Worm (Caenorhabditis elegans) whole organism, L2 larva: ENCODE measurements around the gene grd-12.

Experiments used
- blmp-1 ChIP-seq: sonication (generic microtip); optimal IDR thresholded peaks from 2 replicates; lab custom pipeline; 2017; ENCODE audit warnings: missing genetic modification characterization, mild to moderate bottlenecking, missing compliant biosample characterization, antibody characterized with exemption, moderate library complexity; ENCODE audit not compliant: insufficient read depth
- nhr-237 ChIP-seq: fragments of 150-350 bp; optimal IDR thresholded peaks from 2 replicates; lab custom pipeline; 2014; ENCODE audit warnings: missing biosample characterization, missing genetic modification characterization

- TF ChIP-seq nhr-237 (tag; lab: Kevin White, UChicago) = no peak
- no peak for TF ChIP-seq blmp-1
Measured at ce11 chrV:15020229-15020628, 41.9 kb downstream of the grd-12 start, which contains the start of gene F14H8.2.
